Fruit fly (Drosophila melanogaster): Measurements from ENCODE around the gene CG31467.

The CG31467 gene

DNA sequence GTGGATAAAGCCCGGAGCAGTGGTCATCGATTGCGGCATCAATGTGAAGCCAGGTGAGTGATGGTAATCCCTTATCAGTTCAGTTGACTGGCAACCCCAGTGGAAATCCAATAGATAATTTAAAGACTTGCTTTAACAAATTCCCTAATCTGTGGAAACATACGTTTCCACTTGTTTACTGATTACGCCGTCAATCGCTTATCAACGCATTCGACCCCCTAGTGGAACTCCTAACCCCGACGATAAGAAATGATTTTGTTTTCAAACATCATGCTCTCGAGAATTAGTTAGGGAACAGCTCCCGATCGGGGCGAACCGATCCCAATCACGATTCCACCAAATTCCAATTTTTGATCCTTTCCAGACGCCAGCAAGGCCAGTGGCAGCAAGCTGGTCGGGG, 6.0 kb downstream of the CG31467 start:
- no peak for TF ChIP-seq CG6276 (GFP tag; optimal IDR thresholded peaks at IDR 0.05)
- TF ChIP-seq svp (GFP tag) = peak; percentile 91

DNA sequence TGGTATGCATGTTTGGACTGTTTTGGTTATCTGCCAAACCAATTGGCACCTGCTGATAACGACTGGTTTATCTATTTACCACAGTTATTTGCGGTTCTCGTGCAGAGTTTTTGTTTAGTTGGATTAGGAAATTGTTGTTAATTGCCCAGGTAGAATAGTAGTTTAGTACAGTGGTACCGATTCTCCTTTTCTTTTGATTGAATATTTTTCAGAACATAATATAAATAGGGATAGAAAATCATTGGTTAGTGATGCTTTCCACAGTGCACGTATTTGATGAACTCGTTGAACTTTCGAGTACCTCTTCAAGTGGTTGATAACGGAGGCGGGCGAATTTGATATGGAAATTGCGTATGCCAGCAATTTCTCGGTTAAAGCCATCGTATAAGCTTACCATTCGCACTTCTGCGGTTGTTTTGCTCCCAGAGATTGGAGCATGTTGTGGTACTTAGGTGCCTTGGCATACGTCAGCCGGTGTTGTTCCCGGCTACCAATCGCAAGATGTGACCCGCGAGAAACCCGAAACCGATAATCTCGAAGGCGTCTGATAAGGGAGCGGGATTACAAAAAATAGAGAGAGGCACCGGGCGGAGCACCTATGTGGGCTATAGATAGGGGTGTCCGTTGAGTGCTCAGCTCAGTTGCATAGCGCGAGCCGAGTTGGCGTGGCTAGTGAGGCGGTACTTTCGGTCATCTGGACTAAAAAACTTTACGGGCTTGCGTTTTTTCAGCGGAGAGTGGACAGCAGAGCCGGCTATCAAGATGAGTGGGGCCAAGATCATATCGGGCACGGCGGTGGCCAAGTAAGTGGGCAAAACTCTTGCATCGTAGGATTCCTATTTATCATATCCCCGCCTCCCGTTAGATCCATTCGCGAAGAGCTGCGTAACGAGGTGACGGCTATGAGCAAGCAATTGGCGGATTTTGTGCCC, 7.4 kb downstream of the CG31467 start:
- TF ChIP-seq Sox15 (GFP tag; optimal IDR thresholded peaks at IDR 0.05) (no peak), svp (GFP tag) (peak; percentile 99), fkh (GFP tag; optimal IDR thresholded peaks at IDR 0.05) (peak; percentile 87)

- TF ChIP-seq CG8632 (GFP tag; optimal IDR thresholded peaks at IDR 0.05) (no peak), Eip75B (GFP tag; optimal IDR thresholded peaks at IDR 0.05) (peak; percentile 12), CG11294 (GFP tag; IDR thresholded peaks at IDR 0.05) (no peak), CG32006 (GFP tag; optimal IDR thresholded peaks at IDR 0.05) (no peak), ss (GFP tag; optimal IDR thresholded peaks at IDR 0.05) (no peak), CG10669 (GFP tag; optimal IDR thresholded peaks at IDR 0.05) (no peak), Ets21C (GFP tag; optimal IDR thresholded peaks at IDR 0.05) (peak; percentile 31), CG31627 (GFP tag; optimal IDR thresholded peaks at IDR 0.05) (peak; percentile 32), vri (GFP tag; optimal IDR thresholded peaks at IDR 0.05) (peak; percentile 18), esn (GFP tag; optimal IDR thresholded peaks at IDR 0.05) (peak; percentile 58), fd85E (GFP tag; optimal IDR thresholded peaks at IDR 0.05) (no peak), Gug (GFP tag; IDR thresholded peaks at IDR 0.05) (no peak), fkh (GFP tag; optimal IDR thresholded peaks at IDR 0.05) (peak; percentile 57), dsx (GFP tag; optimal IDR thresholded peaks at IDR 0.05; ENCODE audit: poor library complexity, severe bottlenecking) (peak; percentile 2), achi (GFP tag; optimal IDR thresholded peaks at IDR 0.05) (peak; percentile 47), Sox102F (GFP tag; optimal IDR thresholded peaks at IDR 0.05) (no peak), lz (GFP tag; optimal IDR thresholded peaks at IDR 0.05) (peak; percentile 34), pdm3 (GFP tag; optimal IDR thresholded peaks at IDR 0.05) (no peak), net (GFP tag; optimal IDR thresholded peaks at IDR 0.05) (no peak), CG6276 (GFP tag; optimal IDR thresholded peaks at IDR 0.05) (no peak), CG10631 (GFP tag; optimal IDR thresholded peaks at IDR 0.05) (no peak), CG11762 (GFP tag; optimal IDR thresholded peaks at IDR 0.05; ENCODE audit: insufficient read depth) (no peak), cyc (GFP tag; optimal IDR thresholded peaks at IDR 0.05) (peak; percentile 13), CG6163 (GFP tag; IDR thresholded peaks at IDR 0.05) (no peak), Ets96B (tag; optimal IDR thresholded peaks at IDR 0.05) (no peak), CG9139 (GFP tag; optimal IDR thresholded peaks at IDR 0.05) (no peak), CG16779 (tag; optimal IDR thresholded peaks at IDR 0.05) (no peak), salr (GFP tag; optimal IDR thresholded peaks at IDR 0.05) (no peak), Hr4 (GFP tag; optimal IDR thresholded peaks at IDR 0.05) (no peak), CG3032 (tag; optimal IDR thresholded peaks at IDR 0.05) (no peak), CG34406 (GFP tag; optimal IDR thresholded peaks at IDR 0.05) (no peak), svp (GFP tag) (peak; percentile 65), acj6 (GFP tag; optimal IDR thresholded peaks at IDR 0.05) (no peak)
These were observed 10.3 kb downstream of the CG31467 start, which contains the start of the genes pug, CG14683 and CG46459 for dm6 chr3R:10696371-10696777. Gene pug, plus strand, starts transcription at chr3R:10696534. Gene CG14683, plus strand, starts transcription at chr3R:10696647. Gene CG46459, plus strand, starts transcription at chr3R:10696647.

- peak; percentile 45; the same call in 1 of the 3 replicates for TF ChIP-seq CG6163 (GFP tag; IDR thresholded peaks at IDR 0.05)
- TF ChIP-seq Eip78C (GFP tag) = no peak
- peak; percentile 60 for TF ChIP-seq CG15336 (GFP tag; IDR thresholded peaks at IDR 0.05)
- TF ChIP-seq Hr4 (GFP tag; optimal IDR thresholded peaks at IDR 0.05) = peak; percentile 40
- TF ChIP-seq CG8119 (GFP tag; IDR thresholded peaks at IDR 0.05) = peak; percentile 50; the same call in 1 of the 3 replicates
- TF ChIP-seq CG11294 (GFP tag; IDR thresholded peaks at IDR 0.05) = peak; percentile 36; the same call in 1 of the 2 replicates
- TF ChIP-seq CG32006 (GFP tag; optimal IDR thresholded peaks at IDR 0.05) = peak; percentile 40
- TF ChIP-seq eg (GFP tag; IDR thresholded peaks at IDR 0.05) = peak; percentile 71; the same call in 2 of the 3 replicates
- TF ChIP-seq CG6276 (GFP tag; optimal IDR thresholded peaks at IDR 0.05) = peak; percentile 40
- no peak for TF ChIP-seq Met (GFP tag; optimal IDR thresholded peaks at IDR 0.05)
These were observed 17.8 kb downstream of the CG31467 start for dm6 chr3R:10688835-10689234.
